Worm (Caenorhabditis elegans) whole organism, L4 larva: ENCODE data around the gene F17H10.1.

Experiments used
- F49E8.2 ChIP-seq: sonication (generic microtip); optimal IDR thresholded peaks from 2 replicates; lab custom pipeline; 2016; ENCODE audit warnings: missing compliant biosample characterization, mild to moderate bottlenecking, missing genetic modification characterization, borderline replicate concordance
- Y48G9A.11 ChIP-seq: fragments of 200-800 bp; sonication (Bioruptor generic); IDR thresholded peaks from 2 replicates; pipeline ENCODE4 v1.3.6; 2022; ENCODE audit warnings: missing genetic modification reagents, missing genetic modification characterization, missing compliant biosample characterization
- aha-1 ChIP-seq: fragments of 150-350 bp; peaks from one replicate; lab custom pipeline; 2014; ENCODE audit warnings: missing biosample characterization, missing genetic modification characterization
- aly-2 ChIP-seq: sonication (generic microtip); optimal IDR thresholded peaks from 2 replicates; lab custom pipeline; 2018; ENCODE audit warnings: missing biosample characterization, missing genetic modification characterization
- ceh-28 ChIP-seq: fragments of 150-350 bp; optimal IDR thresholded peaks from 2 replicates; lab custom pipeline; 2014; ENCODE audit warnings: missing biosample characterization, missing genetic modification reagents, missing genetic modification characterization
- ceh-32 ChIP-seq: sonication (generic microtip); optimal IDR thresholded peaks from 2 replicates; lab custom pipeline; 2016; ENCODE audit warnings: mild to moderate bottlenecking, missing genetic modification characterization, missing compliant biosample characterization; ENCODE audit not compliant: poor library complexity
- ceh-44 ChIP-seq: fragments of 200-800 bp; sonication (Bioruptor generic); IDR thresholded peaks from 2 replicates; pipeline ENCODE4 v1.3.6; 2022; ENCODE audit warnings: missing genetic modification reagents, missing genetic modification characterization, missing compliant biosample characterization
- daf-16 ChIP-seq, 3 experiments: sonication (generic microtip); optimal IDR thresholded peaks; 2 replicates each; lab custom pipeline; 2016 to 2017; ENCODE audit warnings: missing genetic modification characterization in 3 of 3, missing genetic modification reagents in 3 of 3, mild to moderate bottlenecking in 2 of 3, missing compliant biosample characterization in 2 of 3, missing biosample characterization in 1 of 3, moderate library complexity in 1 of 3
- daf-19 ChIP-seq: fragments of 200-800 bp; sonication (Bioruptor generic); conservative IDR thresholded peaks from 2 replicates; pipeline ENCODE4 v1.3.6; 2022; ENCODE audit warnings: missing genetic modification characterization, missing compliant biosample characterization
- dmd-6 ChIP-seq: fragments of 200-800 bp; sonication (Bioruptor generic); IDR thresholded peaks from 2 replicates; pipeline ENCODE4 v1.3.6; 2022; ENCODE audit warnings: missing genetic modification reagents, missing genetic modification characterization, missing compliant biosample characterization
- dpl-1 ChIP-seq: fragments of 150-350 bp; optimal IDR thresholded peaks from 2 replicates; lab custom pipeline; 2014; ENCODE audit warnings: missing biosample characterization, missing genetic modification reagents, missing genetic modification characterization
- duxl-1 ChIP-seq: sonication (generic microtip); optimal IDR thresholded peaks from 2 replicates; lab custom pipeline; 2016; ENCODE audit warnings: mild to moderate bottlenecking, missing genetic modification characterization, moderate library complexity, missing compliant biosample characterization; ENCODE audit not compliant: poor library complexity
- dve-1 ChIP-seq: sonication (generic microtip); optimal IDR thresholded peaks from 2 replicates; lab custom pipeline; 2017; ENCODE audit warnings: antibody characterized with exemption, mild to moderate bottlenecking, missing genetic modification characterization, missing compliant biosample characterization; ENCODE audit not compliant: insufficient read depth
- fkh-10 ChIP-seq: fragments of 150-350 bp; optimal IDR thresholded peaks from 2 replicates; lab custom pipeline; 2014; ENCODE audit warnings: missing biosample characterization, missing genetic modification reagents, missing genetic modification characterization
- gei-8 ChIP-seq: fragments of 200-800 bp; sonication (Bioruptor generic); optimal IDR thresholded peaks from 2 replicates; lab custom pipeline; 2018; ENCODE audit warnings: mild to moderate bottlenecking, missing genetic modification characterization, missing compliant biosample characterization
- hlh-11 ChIP-seq: fragments of 200-800 bp; sonication (Bioruptor generic); optimal IDR thresholded peaks from 2 replicates; lab custom pipeline; 2018; ENCODE audit warnings: mild to moderate bottlenecking, missing genetic modification characterization, missing compliant biosample characterization
- hlh-30 ChIP-seq: sonication (generic microtip); optimal IDR thresholded peaks from 2 replicates; lab custom pipeline; 2017; ENCODE audit warnings: antibody characterized with exemption, mild to moderate bottlenecking, missing genetic modification characterization, missing compliant biosample characterization; ENCODE audit not compliant: insufficient read depth
- lin-38 ChIP-seq: fragments of 200-800 bp; sonication (Bioruptor generic); IDR thresholded peaks from 2 replicates; pipeline ENCODE4 v1.3.6; 2022; ENCODE audit warnings: missing genetic modification reagents, missing genetic modification characterization, missing compliant biosample characterization
- mep-1 ChIP-seq: fragments of 150-350 bp; sonication (generic microtip); optimal IDR thresholded peaks from 3 replicates; lab custom pipeline; 2014; ENCODE audit warnings: missing biosample characterization, missing genetic modification characterization
- mes-2 ChIP-seq: sonication (generic microtip); optimal IDR thresholded peaks from 2 replicates; lab custom pipeline; 2016; ENCODE audit warnings: missing genotype, mild to moderate bottlenecking, missing genetic modification characterization, missing compliant biosample characterization; ENCODE audit not compliant: poor library complexity, severe bottlenecking
- mxl-3 ChIP-seq: fragments of 200-800 bp; sonication (Bioruptor generic); optimal IDR thresholded peaks from 2 replicates; lab custom pipeline; 2018; ENCODE audit warnings: mild to moderate bottlenecking, missing genetic modification characterization, missing compliant biosample characterization
- nhr-102 ChIP-seq: sonication (generic microtip); optimal IDR thresholded peaks from 2 replicates; lab custom pipeline; 2016; ENCODE audit warnings: mild to moderate bottlenecking, missing genetic modification characterization, moderate library complexity, missing compliant biosample characterization
- nhr-11 ChIP-seq: fragments of 150-350 bp; optimal IDR thresholded peaks from 2 replicates; lab custom pipeline; 2014; ENCODE audit warnings: missing biosample characterization, missing genetic modification characterization
- nhr-237 ChIP-seq: sonication (generic microtip); optimal IDR thresholded peaks from 2 replicates; lab custom pipeline; 2017; ENCODE audit warnings: missing biosample characterization, missing genetic modification characterization
- nhr-25 ChIP-seq: sonication (generic microtip); optimal IDR thresholded peaks from 2 replicates; lab custom pipeline; 2017; ENCODE audit warnings: missing genetic modification characterization, mild to moderate bottlenecking, missing compliant biosample characterization, antibody characterized with exemption, moderate library complexity, borderline replicate concordance; ENCODE audit not compliant: insufficient read depth
- nhr-28 ChIP-seq: fragments of 150-350 bp; optimal IDR thresholded peaks from 2 replicates; lab custom pipeline; 2014; ENCODE audit warnings: missing biosample characterization, missing genetic modification characterization
- nhr-42 ChIP-seq: fragments of 200-800 bp; sonication (Bioruptor generic); IDR thresholded peaks from 2 replicates; pipeline ENCODE4 v1.3.6; 2022; ENCODE audit warnings: missing genetic modification characterization, missing compliant biosample characterization
- nhr-77 ChIP-seq: fragments of 150-350 bp; optimal IDR thresholded peaks from 2 replicates; lab custom pipeline; 2014; ENCODE audit warnings: missing biosample characterization, missing genetic modification characterization
- rbr-2 ChIP-seq: sonication (generic microtip); optimal IDR thresholded peaks from 2 replicates; lab custom pipeline; 2016; ENCODE audit warnings: missing genotype, missing genetic modification characterization, missing compliant biosample characterization
- spr-3 ChIP-seq: fragments of 200-800 bp; sonication (Bioruptor generic); optimal IDR thresholded peaks from 2 replicates; lab custom pipeline; 2018; ENCODE audit warnings: mild to moderate bottlenecking, missing genetic modification characterization, missing compliant biosample characterization
- tag-97 ChIP-seq: fragments of 200-800 bp; sonication (Bioruptor generic); IDR thresholded peaks from 2 replicates; pipeline ENCODE4 v1.3.6; 2022; ENCODE audit warnings: missing genetic modification characterization, missing compliant biosample characterization
- tra-1 ChIP-seq: fragments of 200-800 bp; sonication (Bioruptor generic); IDR thresholded peaks from 2 replicates; pipeline ENCODE4 v1.3.6; 2022; ENCODE audit warnings: missing genetic modification reagents, missing genetic modification characterization, missing compliant biosample characterization
- unc-62 ChIP-seq, 3 experiments: fragments of 150-350 bp in 1 of 3; sonication (generic microtip); optimal IDR thresholded peaks in 2 of 3; peaks in 1 of 3; 1 replicate in 1 of 3; 2 replicates in 2 of 3; lab custom pipeline; 2014 to 2017; ENCODE audit warnings: missing biosample characterization in 3 of 3, missing genetic modification characterization in 3 of 3, missing genetic modification reagents in 3 of 3, missing genotype in 1 of 3
- zag-1 ChIP-seq: fragments of 150-350 bp; optimal IDR thresholded peaks from 2 replicates; lab custom pipeline; 2014; ENCODE audit warnings: missing biosample characterization, missing genetic modification characterization
- zfp-2 ChIP-seq: sonication (generic microtip); optimal IDR thresholded peaks from 2 replicates; lab custom pipeline; 2016; ENCODE audit warnings: mild to moderate bottlenecking, missing genetic modification characterization, missing compliant biosample characterization
- ztf-11 ChIP-seq: fragments of 150-350 bp; optimal IDR thresholded peaks from 2 replicates; lab custom pipeline; 2014; ENCODE audit warnings: missing biosample characterization, missing genetic modification characterization
- ztf-7 ChIP-seq: fragments of 150-350 bp; optimal IDR thresholded peaks from 2 replicates; lab custom pipeline; 2014; ENCODE audit warnings: missing biosample characterization, missing genetic modification characterization

F17H10.1 gene

DNA sequence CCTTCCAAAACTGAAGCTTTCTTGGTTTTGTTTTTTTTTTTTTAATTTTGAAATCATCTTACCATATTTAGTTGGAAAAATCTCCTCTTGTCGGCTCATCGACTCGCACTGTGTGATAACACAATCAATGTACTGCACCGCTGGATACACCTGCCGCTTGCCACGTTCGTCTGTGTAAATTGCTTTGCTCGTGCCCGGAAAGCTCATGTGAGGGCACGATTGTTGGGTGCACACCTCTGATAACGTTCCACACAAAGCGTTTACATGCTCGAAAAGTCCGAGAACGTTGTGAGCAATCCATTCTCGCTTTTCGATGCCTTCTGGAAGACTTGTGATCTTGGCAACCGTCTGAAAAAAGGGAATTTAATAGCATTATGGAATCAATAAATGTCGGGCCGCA is 49.5 kb downstream of the F17H10.1 start:
- no peak for TF ChIP-seq fkh-10 (GFP tag; lab: Kevin White, UChicago)
- 0 out of 2 replicates have a peak, but pooled peaks have one; percentile 23 for TF ChIP-seq dmd-6 (GFP tag; lab: Robert Waterston, UW)
- no peak for TF ChIP-seq duxl-1 (tag; lab: Kevin White, UChicago)
- peak; percentile 29 for TF ChIP-seq hlh-30 (tag; lab: Kevin White, UChicago)
- peak; percentile 3 for TF ChIP-seq dve-1 (tag; lab: Kevin White, UChicago)
- TF ChIP-seq hlh-11: peak; percentile 27
- TF ChIP-seq, all 104 proteins: peak for 4

DNA sequence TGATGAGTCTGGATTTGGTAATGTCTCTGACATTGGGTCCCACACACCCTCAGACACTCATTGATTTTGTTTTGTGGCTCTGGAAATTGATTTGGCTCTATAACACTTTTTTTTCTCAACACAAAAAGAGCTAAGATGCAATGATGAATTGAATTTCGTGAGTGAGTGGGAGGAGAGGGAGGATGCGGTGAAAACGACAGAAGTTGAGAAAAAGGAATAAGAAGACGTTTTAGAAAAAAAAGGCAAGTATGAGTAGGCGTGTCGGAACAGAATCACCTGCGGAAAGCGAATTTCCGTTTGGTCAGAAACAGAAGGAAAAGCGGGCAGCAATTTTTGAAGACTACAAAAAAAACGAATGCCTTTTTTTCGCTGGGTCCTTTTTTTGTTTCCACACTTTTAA is 50.7 kb downstream of the F17H10.1 start:
- TF ChIP-seq unc-62 (GFP tag; optimal IDR thresholded peaks at IDR 0.05 in 1 of 2; lab: Kevin White, UChicago) (peak in 1 of 2 experiments; percentile 38), unc-62 (tag; optimal IDR thresholded peaks at IDR 0.05; lab: Kevin White, UChicago) (no peak), fkh-10 (GFP tag; lab: Kevin White, UChicago) (peak; percentile 72), tag-97 (GFP tag; lab: Robert Waterston, UW) (no peak), lin-38 (GFP tag; lab: Robert Waterston, UW) (no peak), mes-2 (tag; lab: Kevin White, UChicago) (no peak), tra-1 (GFP tag; lab: Robert Waterston, UW) (no peak), dpl-1 (no peak), ztf-11 (tag; lab: Kevin White, UChicago) (no peak), F49E8.2 (tag; lab: Kevin White, UChicago) (no peak), dve-1 (tag; lab: Kevin White, UChicago) (no peak), mxl-3 (GFP tag; lab: Kevin White, UChicago) (no peak)
- TF ChIP-seq, all 104 proteins: peak for 2

DNA sequence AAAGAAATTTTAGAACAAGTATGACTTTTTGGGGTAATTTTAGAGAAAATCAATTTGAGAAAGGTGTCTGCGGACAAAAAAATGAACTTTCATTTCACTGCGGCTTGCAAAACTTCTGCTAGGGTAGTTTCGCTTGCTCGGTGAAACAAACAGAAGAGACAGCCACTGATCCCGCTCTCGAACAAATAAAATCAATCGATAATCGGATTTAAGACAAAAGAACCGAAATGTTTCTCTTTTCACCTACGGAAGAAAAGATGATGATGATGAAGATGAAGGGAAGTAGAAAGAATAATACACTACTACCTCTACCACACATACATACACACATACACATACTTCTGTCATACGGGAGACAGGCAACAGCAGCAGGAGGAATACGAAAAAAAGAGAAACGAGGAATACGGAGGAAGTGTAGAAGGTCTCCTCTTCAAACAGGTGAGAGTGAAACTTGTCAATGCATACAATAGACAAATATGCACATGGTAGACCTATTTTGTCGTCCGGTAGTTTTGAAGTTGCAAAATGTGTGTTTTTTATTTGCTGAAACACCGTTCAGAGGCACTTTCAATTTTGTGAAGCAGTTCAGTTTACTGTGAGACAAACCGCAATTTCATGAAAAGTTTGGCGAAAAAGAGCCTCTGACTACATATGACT is 52.2 kb downstream of the F17H10.1 start:
- TF ChIP-seq nhr-28 (tag; lab: Kevin White, UChicago) (peak; percentile 26), mep-1 (tag; lab: Kevin White, UChicago) (no peak), daf-16 (GFP tag; optimal IDR thresholded peaks at IDR 0.05; lab: Kevin White, UChicago) (no peak), daf-16 (tag; optimal IDR thresholded peaks at IDR 0.05; lab: Kevin White, UChicago) (peak; percentile 13), aha-1 (peak; percentile 97), nhr-25 (tag; lab: Kevin White, UChicago) (peak; percentile 29), tag-97 (GFP tag; lab: Robert Waterston, UW) (no peak), zfp-2 (tag; lab: Kevin White, UChicago) (no peak), gei-8 (GFP tag; lab: Kevin White, UChicago) (no peak), nhr-102 (tag; lab: Kevin White, UChicago) (no peak), ztf-7 (tag; lab: Kevin White, UChicago) (no peak), hlh-30 (tag; lab: Kevin White, UChicago) (no peak), zag-1 (tag; lab: Kevin White, UChicago) (no peak), nhr-77 (tag; lab: Kevin White, UChicago) (no peak), dve-1 (tag; lab: Kevin White, UChicago) (peak; percentile 30), ceh-28 (tag; lab: Kevin White, UChicago) (peak; percentile 70), nhr-237 (no peak), mxl-3 (GFP tag; lab: Kevin White, UChicago) (no peak), tra-1 (GFP tag; lab: Robert Waterston, UW) (no peak), Y48G9A.11 (GFP tag; lab: Robert Waterston, UW) (no peak), rbr-2 (tag; lab: Kevin White, UChicago) (no peak), nhr-42 (GFP tag; lab: Robert Waterston, UW) (no peak), daf-19 (GFP tag; lab: Robert Waterston, UW) (no peak), aly-2 (no peak), nhr-11 (tag; lab: Kevin White, UChicago) (no peak), ceh-44 (GFP tag; lab: Robert Waterston, UW) (no peak), unc-62 (GFP tag; optimal IDR thresholded peaks at IDR 0.05 in 1 of 2; lab: Kevin White, UChicago) (peak in 1 of 2 experiments; percentile 34), unc-62 (tag; optimal IDR thresholded peaks at IDR 0.05; lab: Kevin White, UChicago) (no peak), ceh-32 (tag; lab: Kevin White, UChicago) (no peak), spr-3 (GFP tag; lab: Kevin White, UChicago) (no peak)
